Worm (Caenorhabditis elegans) whole organism, early embryonic: ENCODE results near the gene slfl-5.

Source experiments
- B0310.2 ChIP-seq: sonication (generic microtip); optimal IDR thresholded peaks from 2 replicates; lab custom pipeline; 2016; ENCODE audit warnings: mild to moderate bottlenecking, missing genetic modification characterization, missing compliant biosample characterization
- F13C5.2 ChIP-seq: sonication (generic microtip); optimal IDR thresholded peaks from 2 replicates; lab custom pipeline; 2017; ENCODE audit warnings: mild to moderate bottlenecking, missing genetic modification characterization, inconsistent platforms, missing compliant biosample characterization
- aly-1 ChIP-seq: sonication (generic microtip); optimal IDR thresholded peaks from 2 replicates; lab custom pipeline; 2016; ENCODE audit warnings: missing genetic modification characterization, missing compliant biosample characterization
- ama-1 ChIP-seq: fragments of 150-350 bp; optimal IDR thresholded peaks from 2 replicates; lab custom pipeline; 2014
- ceh-13 ChIP-seq: fragments of 200-800 bp; sonication (Bioruptor generic); optimal IDR thresholded peaks from 2 replicates; lab custom pipeline; 2018; ENCODE audit warnings: mild to moderate bottlenecking, missing genetic modification characterization, missing compliant biosample characterization
- ceh-36 ChIP-seq: sonication (generic microtip); optimal IDR thresholded peaks from 2 replicates; lab custom pipeline; 2016; ENCODE audit warnings: missing genetic modification characterization, inconsistent platforms, missing compliant biosample characterization
- ets-7 ChIP-seq: sonication (generic microtip); optimal IDR thresholded peaks from 2 replicates; lab custom pipeline; 2016; ENCODE audit warnings: missing genotype, missing genetic modification characterization, missing compliant biosample characterization
- flt-1 ChIP-seq: fragments of 200-800 bp; sonication (Bioruptor generic); IDR thresholded peaks from 2 replicates; pipeline ENCODE4 v1.3.6; 2022; ENCODE audit warnings: missing genetic modification characterization, missing compliant biosample characterization
- hmbx-1 ChIP-seq: sonication (generic microtip); optimal IDR thresholded peaks from 2 replicates; lab custom pipeline; 2016; ENCODE audit warnings: mild to moderate bottlenecking, missing genetic modification characterization, missing compliant biosample characterization
- hmg-4 ChIP-seq: fragments of 200-800 bp; sonication (Bioruptor generic); optimal IDR thresholded peaks from 2 replicates; lab custom pipeline; 2018; ENCODE audit warnings: mild to moderate bottlenecking, missing genetic modification characterization, missing compliant biosample characterization
- hnd-1 ChIP-seq: sonication (generic microtip); optimal IDR thresholded peaks from 2 replicates; lab custom pipeline; 2016; ENCODE audit warnings: missing genetic modification characterization, missing compliant biosample characterization
- pes-1 ChIP-seq: fragments of 200-800 bp; sonication (Bioruptor generic); IDR thresholded peaks from 2 replicates; pipeline ENCODE4 v1.3.6; 2022; ENCODE audit warnings: missing genetic modification reagents, missing genetic modification characterization, missing compliant biosample characterization
- scrt-1 ChIP-seq: fragments of 200-800 bp; sonication (Bioruptor generic); IDR thresholded peaks from 2 replicates; pipeline ENCODE4 v1.3.6; 2022; ENCODE audit warnings: missing genetic modification characterization, missing compliant biosample characterization
- sea-1 ChIP-seq: fragments of 200-800 bp; sonication (Bioruptor generic); conservative IDR thresholded peaks from 2 replicates; pipeline ENCODE4 v1.3.6; 2022; ENCODE audit warnings: missing genetic modification characterization, missing compliant biosample characterization
- tbx-11 ChIP-seq: fragments of 200-800 bp; sonication (Bioruptor generic); IDR thresholded peaks from 2 replicates; pipeline ENCODE4 v1.3.6; 2022; ENCODE audit warnings: missing genetic modification characterization, missing compliant biosample characterization
- tbx-37 ChIP-seq: fragments of 200-800 bp; sonication (Bioruptor generic); conservative IDR thresholded peaks from 2 replicates; pipeline ENCODE4 v1.3.6; 2022; ENCODE audit warnings: missing genetic modification reagents, missing genetic modification characterization, missing compliant biosample characterization
- tra-4 ChIP-seq: sonication (generic microtip); optimal IDR thresholded peaks from 2 replicates; lab custom pipeline; 2017; ENCODE audit warnings: missing genetic modification characterization, missing compliant biosample characterization

Gene slfl-5

DNA sequence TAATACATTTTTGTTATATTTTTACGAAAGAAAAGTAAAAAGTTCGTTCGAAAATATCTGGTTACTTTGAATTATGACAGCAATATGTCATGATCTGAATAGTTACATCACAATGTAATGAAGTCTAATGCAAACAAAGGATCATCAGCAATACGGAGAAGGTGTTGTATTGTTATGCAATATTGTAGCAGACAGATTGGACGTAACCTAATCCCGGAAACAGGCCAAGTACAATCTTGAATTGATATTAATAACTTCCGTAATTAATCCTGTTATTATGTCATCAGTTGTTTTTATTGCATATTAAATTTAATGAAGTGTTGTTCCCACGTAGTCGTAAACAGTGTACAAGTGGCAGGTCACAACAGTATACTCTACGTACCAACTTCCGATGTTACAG, 36.7 kb upstream of the slfl-5 start:
- TF ChIP-seq pes-1 (no peak), ceh-36 (tag; lab: Kevin White, UChicago) (peak; percentile 3)

ce11 chrV:12276946-12277345, 32.1 kb upstream of the slfl-5 start, which contains the start of gene bnc-1:
Gene bnc-1, minus strand, starts transcription at chrV:12277046.
- no peak for TF ChIP-seq tra-4 (tag; lab: Kevin White, UChicago)
- TF ChIP-seq ceh-13 (GFP tag; lab: Kevin White, UChicago), result no peak
- TF ChIP-seq aly-1 (tag; lab: Kevin White, UChicago), result no peak
- TF ChIP-seq scrt-1 (GFP tag; lab: Robert Waterston, UW), result no peak
- no peak for TF ChIP-seq hnd-1 (tag; lab: Kevin White, UChicago)
- no peak for TF ChIP-seq ama-1 (lab: Kevin White, UChicago)
- TF ChIP-seq pes-1, result no peak
- no peak for TF ChIP-seq flt-1
- no peak for TF ChIP-seq tbx-11 (GFP tag; lab: Robert Waterston, UW)
- TF ChIP-seq B0310.2 (tag; lab: Kevin White, UChicago), result no peak

DNA sequence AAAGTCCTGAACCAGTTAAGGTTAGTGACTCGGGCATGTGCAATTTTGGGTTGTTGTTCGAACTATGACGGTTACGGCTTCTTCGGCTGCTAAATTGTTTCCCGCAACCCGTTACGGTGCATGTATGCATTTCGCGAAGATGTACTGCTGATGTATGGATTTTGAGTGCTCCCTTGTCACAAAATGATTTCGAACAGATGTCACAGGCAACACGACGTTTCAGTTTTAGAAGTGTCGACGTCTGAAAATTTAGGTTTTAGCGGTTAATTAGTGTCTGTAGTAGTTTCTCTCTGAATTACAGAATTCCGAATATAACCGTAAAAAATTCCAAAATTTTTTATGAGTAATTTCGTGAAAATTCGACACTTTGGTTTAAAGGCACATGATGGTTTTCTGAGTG, 30.9 kb upstream of the slfl-5 start:
- TF ChIP-seq tbx-37, result no peak
- TF ChIP-seq pes-1, result no peak
- no peak for TF ChIP-seq hnd-1 (tag; lab: Kevin White, UChicago)
- no peak for TF ChIP-seq flt-1
- TF ChIP-seq hmbx-1 (tag; lab: Kevin White, UChicago), result no peak
- TF ChIP-seq ceh-36 (tag; lab: Kevin White, UChicago), result no peak
- TF ChIP-seq ama-1 (lab: Kevin White, UChicago), result no peak
- no peak for TF ChIP-seq ceh-13 (GFP tag; lab: Kevin White, UChicago)
- no peak for TF ChIP-seq hmg-4 (GFP tag; lab: Kevin White, UChicago)
- no peak for TF ChIP-seq sea-1
- no peak for TF ChIP-seq ets-7 (tag; lab: Kevin White, UChicago)

DNA sequence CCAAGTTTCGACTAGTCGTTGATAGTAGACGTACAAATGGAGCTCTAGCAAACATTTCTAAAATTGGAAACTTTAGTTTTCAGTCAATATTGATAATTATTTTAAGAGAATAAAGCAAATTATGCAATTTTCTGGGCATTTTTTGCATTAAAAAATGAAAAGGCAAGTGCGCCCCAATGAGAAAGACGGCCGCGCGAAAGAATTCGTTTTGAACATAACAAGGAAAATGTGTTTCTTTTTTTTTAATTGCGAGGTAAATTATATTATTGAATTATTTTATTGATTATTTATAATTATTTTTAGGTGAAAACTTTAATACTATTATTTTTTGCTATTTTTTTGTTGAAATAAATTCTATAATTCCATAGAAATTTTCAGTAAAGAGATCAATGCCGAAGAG, 26.7 kb upstream of the slfl-5 start, which contains the start of the genes tsfm-1 and capg-2:
tsfm-1 (minus strand) TSS at position 57 of the 400 bp plus-strand sequence.
capg-2 (plus strand) TSS at position 379 of the 400 bp plus-strand sequence.
- TF ChIP-seq tbx-37 (no peak), sea-1 (no peak), hmg-4 (GFP tag; lab: Kevin White, UChicago) (no peak), hmbx-1 (tag; lab: Kevin White, UChicago) (no peak), scrt-1 (GFP tag; lab: Robert Waterston, UW) (no peak), F13C5.2 (no peak), ama-1 (lab: Kevin White, UChicago) (no peak), ets-7 (tag; lab: Kevin White, UChicago) (no peak), ceh-13 (GFP tag; lab: Kevin White, UChicago) (no peak), hnd-1 (tag; lab: Kevin White, UChicago) (no peak), flt-1 (no peak), ceh-36 (tag; lab: Kevin White, UChicago) (no peak)

- no peak for TF ChIP-seq tbx-37
- no peak for TF ChIP-seq ceh-36 (tag; lab: Kevin White, UChicago)
- no peak for TF ChIP-seq ama-1 (lab: Kevin White, UChicago)
- no peak for TF ChIP-seq aly-1 (tag; lab: Kevin White, UChicago)
Observed at ce11 chrV:12269272-12269767, 24.5 kb upstream of the slfl-5 start, which contains the start of gene twk-24. Gene twk-24, minus strand, starts transcription at chrV:12269322.

DNA sequence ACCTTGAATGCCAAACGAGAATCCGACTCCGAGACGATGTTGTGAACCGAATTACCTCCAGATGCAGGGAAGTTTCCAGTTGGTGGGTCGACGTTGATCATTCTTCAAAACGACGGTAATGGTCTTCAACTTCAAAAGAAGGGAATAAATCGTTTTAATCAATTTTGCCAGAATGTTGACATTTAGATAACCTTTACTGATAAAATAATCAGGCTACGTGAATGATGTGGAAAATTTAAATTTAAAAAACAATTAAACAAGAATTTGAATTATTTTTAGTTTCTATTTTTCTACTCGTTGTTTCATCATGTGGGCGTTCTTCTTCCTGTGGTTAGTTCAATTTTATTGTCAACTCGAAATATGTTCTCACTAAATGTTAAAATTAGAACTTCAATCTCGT, 18.9 kb upstream of the slfl-5 start, which contains the start of gene ssp-35:
ssp-35 (minus strand) TSS at position 101 of the 400 bp plus-strand sequence.
- TF ChIP-seq hmg-4 (GFP tag; lab: Kevin White, UChicago) (no peak), tbx-37 (no peak), ceh-13 (GFP tag; lab: Kevin White, UChicago) (no peak), flt-1 (no peak), tra-4 (tag; lab: Kevin White, UChicago) (no peak), ama-1 (lab: Kevin White, UChicago) (no peak), ceh-36 (tag; lab: Kevin White, UChicago) (no peak), pes-1 (no peak), aly-1 (tag; lab: Kevin White, UChicago) (no peak), F13C5.2 (no peak), ets-7 (tag; lab: Kevin White, UChicago) (no peak), tbx-11 (GFP tag; lab: Robert Waterston, UW) (no peak), B0310.2 (tag; lab: Kevin White, UChicago) (no peak), sea-1 (no peak), hmbx-1 (tag; lab: Kevin White, UChicago) (no peak)

DNA sequence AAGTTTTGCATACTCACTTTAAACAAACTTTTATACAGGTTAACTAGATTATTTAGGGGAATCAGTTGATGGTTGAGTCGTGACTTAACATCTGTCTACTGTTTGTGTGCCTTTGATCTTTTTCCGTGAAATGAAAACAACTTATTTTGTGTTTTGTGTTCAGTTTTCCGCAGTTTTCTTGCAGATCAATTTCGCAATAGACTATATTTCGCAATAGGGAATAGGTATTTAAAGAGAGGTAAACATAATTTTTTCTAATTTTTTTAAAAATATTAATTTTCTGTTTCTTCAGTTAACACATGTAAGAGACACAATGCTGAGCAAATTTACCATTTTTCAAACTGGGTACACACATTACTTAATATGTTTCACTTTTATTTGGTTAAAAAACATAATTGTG, 16.5 kb upstream of the slfl-5 start, which contains the start of gene tbb-6:
tbb-6 (plus strand) TSS at position 155 of the 400 bp plus-strand sequence.
- TF ChIP-seq ama-1 (lab: Kevin White, UChicago) (no peak), hnd-1 (tag; lab: Kevin White, UChicago) (no peak)

ce11 chrV:12258922-12259321, 14.1 kb upstream of the slfl-5 start, which contains the start of gene ugt-56:
Gene ugt-56, plus strand, starts transcription at chrV:12258982.
- no peak for TF ChIP-seq tra-4 (tag; lab: Kevin White, UChicago)
- TF ChIP-seq ets-7 (tag; lab: Kevin White, UChicago), result no peak
- no peak for TF ChIP-seq ceh-13 (GFP tag; lab: Kevin White, UChicago)
- TF ChIP-seq pes-1, result no peak
- TF ChIP-seq scrt-1 (GFP tag; lab: Robert Waterston, UW), result no peak
- TF ChIP-seq hnd-1 (tag; lab: Kevin White, UChicago), result no peak
- no peak for TF ChIP-seq hmbx-1 (tag; lab: Kevin White, UChicago)
- no peak for TF ChIP-seq flt-1
- TF ChIP-seq ama-1 (lab: Kevin White, UChicago), result no peak
- no peak for TF ChIP-seq ceh-36 (tag; lab: Kevin White, UChicago)
- no peak for TF ChIP-seq aly-1 (tag; lab: Kevin White, UChicago)
- no peak for TF ChIP-seq sea-1
- TF ChIP-seq tbx-11 (GFP tag; lab: Robert Waterston, UW), result no peak
- TF ChIP-seq tbx-37, result no peak
- no peak for TF ChIP-seq F13C5.2
